Fruit fly (Drosophila melanogaster) whole organism, adult: ENCODE data around the gene zld.

Experiments used
- CG1620 ChIP-seq: fragments of 200-800 bp; sonication (Bioruptor generic); optimal IDR thresholded peaks from 2 replicates; lab custom pipeline; 2016; ENCODE audit warnings: missing biosample characterization, missing genetic modification characterization
- CG33017 ChIP-seq: fragments of 200-800 bp; sonication (Bioruptor generic); optimal IDR thresholded peaks from 2 replicates; lab custom pipeline; 2018; ENCODE audit warnings: missing biosample characterization, mild to moderate bottlenecking, missing genetic modification characterization, moderate library complexity
- CG5204 ChIP-seq: fragments of 200-800 bp; sonication (Bioruptor generic); optimal IDR thresholded peaks from 2 replicates; lab custom pipeline; 2016; ENCODE audit warnings: missing biosample characterization, missing genetic modification characterization
- Clk ChIP-seq: fragments of 200-800 bp; sonication (Bioruptor generic); optimal IDR thresholded peaks from 2 replicates; lab custom pipeline; 2017; ENCODE audit warnings: missing biosample characterization, missing genetic modification characterization
- Hr96 ChIP-seq: fragments of 200-800 bp; sonication (Bioruptor generic); optimal IDR thresholded peaks from 2 replicates; lab custom pipeline; 2016; ENCODE audit warnings: missing biosample characterization, missing genetic modification characterization
- bab1 ChIP-seq: fragments of 200-800 bp; sonication (Bioruptor generic); optimal IDR thresholded peaks from 3 replicates; lab custom pipeline; 2019; ENCODE audit warnings: missing biosample characterization, mild to moderate bottlenecking, missing genetic modification characterization, moderate library complexity
- cic ChIP-seq: fragments of 200-800 bp; sonication (Bioruptor generic); optimal IDR thresholded peaks from 2 replicates; lab custom pipeline; 2017; ENCODE audit warnings: missing biosample characterization, mild to moderate bottlenecking, missing genetic modification characterization, moderate library complexity
- kay ChIP-seq: fragments of 200-800 bp; sonication (Bioruptor generic); peaks from one replicate; lab custom pipeline; 2016; ENCODE audit warnings: missing biosample characterization, missing genetic modification characterization, borderline replicate concordance
- tj ChIP-seq: fragments of 200-800 bp; sonication (Bioruptor generic); optimal IDR thresholded peaks from 3 replicates; lab custom pipeline; 2017; ENCODE audit warnings: missing biosample characterization, mild to moderate bottlenecking, missing genetic modification characterization, moderate library complexity
- toe ChIP-seq: fragments of 200-800 bp; sonication (Bioruptor generic); optimal IDR thresholded peaks from 2 replicates; lab custom pipeline; 2016; ENCODE audit warnings: missing biosample characterization, missing genetic modification characterization

- TF ChIP-seq toe (GFP tag; lab: Kevin White, UChicago) = no peak
- no peak for TF ChIP-seq CG33017 (tag; lab: Kevin White, UChicago)
- TF ChIP-seq CG1620 (GFP tag; lab: Kevin White, UChicago) = no peak
- no peak for TF ChIP-seq cic (GFP tag; lab: Kevin White, UChicago)
- TF ChIP-seq Hr96 (GFP tag; lab: Kevin White, UChicago) = no peak
- no peak for TF ChIP-seq CG5204
- no peak for TF ChIP-seq kay
- TF ChIP-seq tj (GFP tag; lab: Kevin White, UChicago) = no peak
- TF ChIP-seq Clk = no peak
- no peak for TF ChIP-seq bab1 (GFP tag; lab: Kevin White, UChicago)
Observed at dm6 chrX:19783457-19783856, at the start of gene zld.
